Worm (Caenorhabditis elegans) whole organism, L1 larva: ENCODE results near the gene F42E8.1.

ENCODE experiments used
- aly-2 ChIP-seq: fragments of 150-350 bp; optimal IDR thresholded peaks from 2 replicates; lab custom pipeline; 2014; ENCODE audit warnings: missing biosample characterization, missing genetic modification characterization
- blmp-1 ChIP-seq: fragments of 150-350 bp; optimal IDR thresholded peaks from 2 replicates; lab custom pipeline; 2014; ENCODE audit warnings: missing biosample characterization, missing genetic modification characterization
- ceh-82 ChIP-seq, 3 experiments: fragments of 150-350 bp in 1 of 3; sonication (generic microtip) in 2 of 3; optimal IDR thresholded peaks; 2 replicates each; lab custom pipeline; 2014 to 2017; ENCODE audit warnings: missing biosample characterization in 3 of 3, missing genetic modification characterization in 3 of 3
- dpl-1 ChIP-seq, 3 experiments: fragments of 150-350 bp in 2 of 3; sonication (generic microtip) in 1 of 3; optimal IDR thresholded peaks; 2 replicates each; lab custom pipeline; 2014 to 2017; ENCODE audit warnings: missing biosample characterization in 3 of 3, missing genetic modification characterization in 3 of 3, missing genetic modification reagents in 3 of 3
- elt-2 ChIP-seq: sonication (generic microtip); optimal IDR thresholded peaks from 2 replicates; lab custom pipeline; 2016; ENCODE audit warnings: missing genetic modification characterization, mild to moderate bottlenecking, inconsistent platforms, missing compliant biosample characterization, missing genetic modification reagents
- elt-3 ChIP-seq, 6 experiments: fragments of 150-350 bp in 1 of 6; sonication (generic microtip); optimal IDR thresholded peaks; 2 replicates each; lab custom pipeline; 2017 to 2018; ENCODE audit warnings: missing biosample characterization in 6 of 6, missing genetic modification characterization in 6 of 6, inconsistent platforms in 1 of 6
- jun-1 ChIP-seq: fragments of 150-350 bp; optimal IDR thresholded peaks from 2 replicates; lab custom pipeline; 2014; ENCODE audit warnings: missing biosample characterization, missing genetic modification reagents, missing genetic modification characterization
- mdl-1 ChIP-seq, 2 experiments: fragments of 150-350 bp; optimal IDR thresholded peaks; 2 replicates each; lab custom pipeline; 2014 to 2017; ENCODE audit warnings: missing biosample characterization in 2 of 2, missing genetic modification characterization in 2 of 2, inconsistent platforms in 1 of 2
- nhr-237 ChIP-seq: fragments of 150-350 bp; optimal IDR thresholded peaks from 2 replicates; lab custom pipeline; 2014; ENCODE audit warnings: missing biosample characterization, missing genetic modification characterization
- nhr-76 ChIP-seq: sonication (generic microtip); optimal IDR thresholded peaks from 2 replicates; lab custom pipeline; 2017; ENCODE audit warnings: missing biosample characterization, missing genetic modification characterization
- nhr-77 ChIP-seq: fragments of 150-350 bp; optimal IDR thresholded peaks from 2 replicates; lab custom pipeline; 2014; ENCODE audit warnings: missing biosample characterization, missing genetic modification characterization
- pqm-1 ChIP-seq: sonication (generic microtip); optimal IDR thresholded peaks from 3 replicates; lab custom pipeline; 2017; ENCODE audit warnings: missing biosample characterization, missing genetic modification characterization
- unc-62 ChIP-seq: fragments of 150-350 bp; optimal IDR thresholded peaks from 2 replicates; lab custom pipeline; 2014; ENCODE audit warnings: missing biosample characterization, missing genetic modification reagents, missing genetic modification characterization
- ztf-11 ChIP-seq, 2 experiments: sonication (generic microtip); optimal IDR thresholded peaks; 2 replicates each; lab custom pipeline; 2016 to 2017; ENCODE audit warnings: missing genetic modification characterization in 2 of 2, missing biosample characterization in 1 of 2, missing compliant biosample characterization in 1 of 2

DNA sequence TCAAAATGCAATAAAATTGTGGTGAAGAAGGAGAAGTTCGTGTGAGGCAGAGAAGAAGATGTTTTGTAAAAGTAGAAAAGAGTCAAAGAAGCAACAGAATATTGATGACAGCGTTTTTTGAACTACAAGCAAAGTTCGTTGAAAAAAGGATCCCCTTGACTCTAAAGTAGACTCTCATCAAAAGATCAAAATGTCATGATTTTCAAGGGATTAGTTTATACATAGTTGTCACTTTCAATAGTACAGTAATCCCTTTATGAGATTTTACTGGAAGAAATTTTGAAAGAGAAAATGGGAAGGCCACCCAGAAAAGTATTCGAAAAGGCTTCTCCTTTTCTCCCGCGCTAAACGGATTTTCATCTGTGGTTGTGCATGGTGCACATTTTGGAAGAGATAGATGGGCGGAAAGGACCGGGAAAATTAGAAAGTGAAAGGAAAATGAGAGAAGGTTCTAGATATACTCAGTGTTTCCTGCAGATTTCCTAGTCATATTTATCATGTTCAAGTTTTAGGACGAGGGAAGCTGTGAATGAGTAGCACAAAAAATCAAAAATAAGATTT is 51.1 kb downstream of the F42E8.1 start:
- TF ChIP-seq ztf-11 (tag; optimal IDR thresholded peaks at IDR 0.05; lab: Kevin White, UChicago), result no peak
- TF ChIP-seq elt-3 (tag; optimal IDR thresholded peaks at IDR 0.05; lab: Kevin White, UChicago), result no peak
- TF ChIP-seq ceh-82 (tag; optimal IDR thresholded peaks at IDR 0.05; lab: Kevin White, UChicago), result no peak
- TF ChIP-seq blmp-1 (tag; lab: Kevin White, UChicago), result no peak
- TF ChIP-seq dpl-1 (GFP tag; optimal IDR thresholded peaks at IDR 0.05; lab: Kevin White, UChicago), result no peak
- TF ChIP-seq jun-1 (tag; lab: Kevin White, UChicago), result no peak
- TF ChIP-seq unc-62 (GFP tag; lab: Kevin White, UChicago), result no peak
- no peak for TF ChIP-seq nhr-77
- TF ChIP-seq aly-2 (tag; lab: Kevin White, UChicago), result no peak
- TF ChIP-seq pqm-1 (tag; lab: Kevin White, UChicago), result no peak
- no peak for TF ChIP-seq elt-2
- TF ChIP-seq nhr-237 (tag; lab: Kevin White, UChicago), result no peak
- TF ChIP-seq nhr-76 (tag; lab: Kevin White, UChicago), result no peak
- TF ChIP-seq mdl-1 (tag; optimal IDR thresholded peaks at IDR 0.05; lab: Kevin White, UChicago), result no peak
